Fruit fly (Drosophila melanogaster) whole organism, embryonic: Measurements from ENCODE around the gene Ppm1.
A peak's percentile ranks its signal among the peaks of the same experiment; 100 is the strongest.

ENCODE experiments used
- Asciz ChIP-seq: fragments of 200-800 bp; sonication (Bioruptor generic); optimal IDR thresholded peaks from 2 replicates; lab custom pipeline; 2017; ENCODE audit warnings: missing biosample characterization, mild to moderate bottlenecking, missing genetic modification characterization, missing genetic modification reagents
- Bdp1 ChIP-seq: fragments of 200-800 bp; sonication (Bioruptor generic); optimal IDR thresholded peaks from 3 replicates; lab custom pipeline; 2016; ENCODE audit warnings: missing biosample characterization, missing genetic modification characterization
- BtbVII ChIP-seq: fragments of 200-800 bp; sonication (Bioruptor generic); optimal IDR thresholded peaks from 3 replicates; lab custom pipeline; 2017; ENCODE audit warnings: missing biosample characterization, mild to moderate bottlenecking, missing genetic modification characterization
- CG10431 ChIP-seq: fragments of 200-800 bp; sonication (Bioruptor generic); optimal IDR thresholded peaks from 3 replicates; lab custom pipeline; 2018; ENCODE audit warnings: missing biosample characterization, mild to moderate bottlenecking, missing genetic modification characterization
- CG10543 ChIP-seq: fragments of 200-800 bp; sonication (Bioruptor generic); optimal IDR thresholded peaks from 3 replicates; lab custom pipeline; 2017; ENCODE audit warnings: missing biosample characterization, mild to moderate bottlenecking, missing genetic modification characterization, moderate library complexity
- CG10979 ChIP-seq: fragments of 200-800 bp; sonication (Bioruptor generic); optimal IDR thresholded peaks from 2 replicates; lab custom pipeline; 2018; ENCODE audit warnings: missing biosample characterization, mild to moderate bottlenecking, missing genetic modification characterization, moderate library complexity
- CG13123 ChIP-seq: fragments of 200-800 bp; sonication (Bioruptor generic); optimal IDR thresholded peaks from 2 replicates; lab custom pipeline; 2016; ENCODE audit warnings: missing biosample characterization, missing genetic modification characterization
- CG15011 ChIP-seq: fragments of 200-800 bp; sonication (Bioruptor generic); optimal IDR thresholded peaks from 3 replicates; lab custom pipeline; 2018; ENCODE audit warnings: missing biosample characterization, mild to moderate bottlenecking, missing genetic modification characterization
- CG15696 ChIP-seq: fragments of 200-800 bp; sonication (Bioruptor generic); optimal IDR thresholded peaks from 2 replicates; lab custom pipeline; 2019; ENCODE audit warnings: missing biosample characterization, mild to moderate bottlenecking, missing genetic modification characterization, moderate library complexity
- CG34422 ChIP-seq: fragments of 200-800 bp; sonication (Bioruptor generic); IDR thresholded peaks from 3 replicates; pipeline ENCODE4 v1.3.6; 2022; ENCODE audit warnings: missing biosample characterization, missing genetic modification characterization
- CG3726 ChIP-seq: fragments of 200-800 bp; sonication (Bioruptor generic); IDR thresholded peaks from 3 replicates; pipeline ENCODE4, ENCODE4 v1.3.6; 2022; ENCODE audit warnings: missing biosample characterization, missing genetic modification characterization
- CG3838 ChIP-seq: fragments of 200-800 bp; sonication (Bioruptor generic); optimal IDR thresholded peaks from 3 replicates; lab custom pipeline; 2016; ENCODE audit warnings: missing biosample characterization, missing genetic modification characterization
- CG4424 ChIP-seq: fragments of 200-800 bp; sonication (Bioruptor generic); optimal IDR thresholded peaks from 3 replicates; lab custom pipeline; 2016; ENCODE audit warnings: missing biosample characterization, missing genetic modification characterization
- CG4707 ChIP-seq: fragments of 200-800 bp; sonication (Bioruptor generic); optimal IDR thresholded peaks from 2 replicates; lab custom pipeline; 2018; ENCODE audit warnings: missing biosample characterization, mild to moderate bottlenecking, missing genetic modification characterization, moderate library complexity
- CG6175 ChIP-seq: fragments of 200-800 bp; sonication (Bioruptor generic); IDR thresholded peaks from 3 replicates; pipeline ENCODE4 v1.3.6; 2022; ENCODE audit warnings: missing biosample characterization, missing genetic modification characterization
- CG7839 ChIP-seq: fragments of 200-800 bp; sonication (Bioruptor generic); optimal IDR thresholded peaks from 3 replicates; lab custom pipeline; 2018; ENCODE audit warnings: missing biosample characterization, mild to moderate bottlenecking, missing genetic modification characterization, moderate library complexity
- CG7928 ChIP-seq: fragments of 200-800 bp; sonication (Bioruptor generic); optimal IDR thresholded peaks from 2 replicates; lab custom pipeline; 2017; ENCODE audit warnings: missing biosample characterization, mild to moderate bottlenecking, missing genetic modification characterization
- CG9817 ChIP-seq: fragments of 200-800 bp; sonication (Bioruptor generic); optimal IDR thresholded peaks from 2 replicates; lab custom pipeline; 2018; ENCODE audit warnings: missing biosample characterization, mild to moderate bottlenecking, missing genetic modification characterization, moderate library complexity
- Dip2 ChIP-seq: fragments of 200-800 bp; sonication (Bioruptor generic); IDR thresholded peaks from 2 replicates; pipeline ENCODE4 v1.3.6; 2022; ENCODE audit warnings: missing biosample characterization, missing genetic modification characterization
- Drgx ChIP-seq: fragments of 200-800 bp; sonication (Bioruptor generic); IDR thresholded peaks from 2 replicates; pipeline ENCODE4 v1.3.6; 2022; ENCODE audit warnings: missing biosample characterization, missing genetic modification characterization
- Fer2 ChIP-seq: fragments of 200-800 bp; sonication (Bioruptor generic); optimal IDR thresholded peaks from 2 replicates; lab custom pipeline; 2018; ENCODE audit warnings: missing biosample characterization, mild to moderate bottlenecking, missing genetic modification characterization, moderate library complexity
- HmgZ ChIP-seq: fragments of 200-800 bp; sonication (Bioruptor generic); optimal IDR thresholded peaks from 2 replicates; lab custom pipeline; 2018; ENCODE audit warnings: missing biosample characterization, mild to moderate bottlenecking, missing genetic modification characterization
- MBD-R2 ChIP-seq: fragments of 200-800 bp; sonication (Bioruptor generic); IDR thresholded peaks from 2 replicates; pipeline ENCODE4 v1.3.6; 2022; ENCODE audit warnings: missing biosample characterization, missing genetic modification characterization
- MESR4 ChIP-seq: fragments of 200-800 bp; sonication (Bioruptor generic); optimal IDR thresholded peaks from 2 replicates; lab custom pipeline; 2018; ENCODE audit warnings: missing biosample characterization, mild to moderate bottlenecking, missing genetic modification characterization, moderate library complexity
- Med ChIP-seq: fragments of 200-800 bp; sonication (Bioruptor generic); peaks from one replicate; lab custom pipeline; 2016; ENCODE audit warnings: missing biosample characterization, missing genetic modification characterization, mild to moderate bottlenecking, inconsistent platforms, moderate library complexity
- PHDP ChIP-seq: fragments of 200-800 bp; sonication (Bioruptor generic); optimal IDR thresholded peaks from 3 replicates; lab custom pipeline; 2018; ENCODE audit warnings: missing biosample characterization, mild to moderate bottlenecking, missing genetic modification characterization, moderate library complexity
- Ssrp ChIP-seq: fragments of 200-800 bp; sonication (Bioruptor generic); optimal IDR thresholded peaks from 2 replicates; lab custom pipeline; 2018; ENCODE audit warnings: missing biosample characterization, mild to moderate bottlenecking, missing genetic modification characterization, moderate library complexity
- ac ChIP-seq: fragments of 200-800 bp; sonication (Bioruptor generic); optimal IDR thresholded peaks from 3 replicates; lab custom pipeline; 2017; ENCODE audit warnings: missing biosample characterization, mild to moderate bottlenecking, missing genetic modification characterization
- ap ChIP-seq: fragments of 200-800 bp; sonication (Bioruptor generic); IDR thresholded peaks from 2 replicates; pipeline ENCODE4 v1.3.6; 2022; ENCODE audit warnings: missing biosample characterization, missing genetic modification characterization
- ara ChIP-seq: fragments of 200-800 bp; sonication (Bioruptor generic); IDR thresholded peaks from 2 replicates; pipeline ENCODE4 v1.3.6; 2022; ENCODE audit warnings: missing biosample characterization, missing genetic modification characterization
- ash1 ChIP-seq: fragments of 200-800 bp; sonication (Bioruptor generic); optimal IDR thresholded peaks from 2 replicates; lab custom pipeline; 2018; ENCODE audit warnings: missing biosample characterization, mild to moderate bottlenecking, missing genetic modification characterization
- btn ChIP-seq: fragments of 200-800 bp; sonication (Bioruptor generic); optimal IDR thresholded peaks from 2 replicates; lab custom pipeline; 2016; ENCODE audit warnings: missing biosample characterization, missing genetic modification characterization
- croc ChIP-seq: fragments of 200-800 bp; sonication (Bioruptor generic); conservative IDR thresholded peaks from 3 replicates; pipeline ENCODE4 v1.3.6; 2022; ENCODE audit warnings: missing biosample characterization, missing genetic modification characterization
- crp ChIP-seq, 2 experiments: fragments of 200-800 bp; sonication (Bioruptor generic); optimal IDR thresholded peaks; 2 replicates in 1 of 2; 3 replicates in 1 of 2; lab custom pipeline; 2017; ENCODE audit warnings: missing biosample characterization in 2 of 2, missing genetic modification characterization in 2 of 2, mild to moderate bottlenecking in 1 of 2, moderate library complexity in 1 of 2
- dan ChIP-seq: fragments of 200-800 bp; sonication (Bioruptor generic); IDR thresholded peaks from 2 replicates; pipeline ENCODE4 v1.3.6; 2022; ENCODE audit warnings: missing biosample characterization, missing genetic modification characterization
- dm ChIP-seq: fragments of 200-800 bp; sonication (Bioruptor generic); optimal IDR thresholded peaks from 3 replicates; lab custom pipeline; 2016; ENCODE audit warnings: missing biosample characterization, missing genetic modification characterization
- eyg ChIP-seq: fragments of 200-800 bp; sonication (Bioruptor generic); optimal IDR thresholded peaks from 3 replicates; lab custom pipeline; 2016; ENCODE audit warnings: missing biosample characterization, missing genetic modification characterization
- ftz-f1 ChIP-seq: fragments of 200-800 bp; sonication (Bioruptor generic); optimal IDR thresholded peaks from 2 replicates; lab custom pipeline; 2016; ENCODE audit warnings: missing biosample characterization, missing genetic modification characterization
- grn ChIP-seq: fragments of 200-800 bp; sonication (Bioruptor generic); optimal IDR thresholded peaks from 3 replicates; lab custom pipeline; 2017; ENCODE audit warnings: missing biosample characterization, missing genetic modification characterization
- gt ChIP-seq: fragments of 200-800 bp; sonication (Bioruptor generic); IDR thresholded peaks from 2 replicates; pipeline ENCODE4 v1.3.6; 2022; ENCODE audit warnings: missing biosample characterization, missing genetic modification characterization
- h ChIP-seq: fragments of >200 bp; optimal IDR thresholded peaks from 2 replicates; lab custom pipeline; 2017
- lab ChIP-seq: fragments of 200-800 bp; sonication (Bioruptor generic); optimal IDR thresholded peaks from 3 replicates; lab custom pipeline; 2017; ENCODE audit warnings: missing biosample characterization, missing genetic modification characterization, mild to moderate bottlenecking, moderate library complexity, missing genetic modification reagents
- lbe ChIP-seq: fragments of 200-800 bp; sonication (Bioruptor generic); optimal IDR thresholded peaks from 2 replicates; lab custom pipeline; 2016; ENCODE audit warnings: missing biosample characterization, mild to moderate bottlenecking, missing genetic modification characterization
- lmd ChIP-seq: fragments of 200-800 bp; sonication (Bioruptor generic); IDR thresholded peaks from 2 replicates; pipeline ENCODE4 v1.3.6; 2022; ENCODE audit warnings: missing biosample characterization, missing genetic modification characterization
- pita ChIP-seq: fragments of 200-800 bp; sonication (Bioruptor generic); optimal IDR thresholded peaks from 2 replicates; lab custom pipeline; 2017; ENCODE audit warnings: missing biosample characterization, mild to moderate bottlenecking, missing genetic modification characterization
- pnt ChIP-seq: fragments of 200-800 bp; sonication (Bioruptor generic); optimal IDR thresholded peaks from 3 replicates; lab custom pipeline; 2016; ENCODE audit warnings: missing biosample characterization, missing genetic modification characterization
- ranshi ChIP-seq: fragments of 200-800 bp; sonication (Bioruptor generic); IDR thresholded peaks from 2 replicates; pipeline ENCODE4 v1.3.6; 2022; ENCODE audit warnings: missing biosample characterization, missing genetic modification characterization
- sim ChIP-seq: fragments of 200-800 bp; sonication (Bioruptor generic); IDR thresholded peaks from 2 replicates; pipeline ENCODE4 v1.3.6; 2022; ENCODE audit warnings: missing biosample characterization, missing genetic modification characterization
- sr ChIP-seq: fragments of 200-800 bp; sonication (Bioruptor generic); IDR thresholded peaks from 3 replicates; pipeline ENCODE4 v1.3.6; 2022; ENCODE audit warnings: missing biosample characterization, missing genetic modification characterization
- trh ChIP-seq: fragments of 200-800 bp; sonication (Bioruptor generic); optimal IDR thresholded peaks from 2 replicates; lab custom pipeline; 2016; ENCODE audit warnings: missing biosample characterization, missing genetic modification characterization

Gene Ppm1

dm6 chr3L:606490-607327 lies 25.6 kb downstream of the Ppm1 start, which contains the start of gene Reg-2 (continued):
- TF ChIP-seq CG34422 (GFP tag; lab: Robert Waterston, UW): no peak; the same call in 2 of the 3 replicates
- TF ChIP-seq sim (GFP tag; lab: Robert Waterston, UW): no peak
- TF ChIP-seq sr (GFP tag; lab: Robert Waterston, UW): no peak
- TF ChIP-seq CG4424 (GFP tag; lab: Kevin White, UChicago): peak; percentile 29
- TF ChIP-seq HmgZ (tag; lab: Kevin White, UChicago): no peak
- peak; percentile 3 for TF ChIP-seq PHDP
- no peak for TF ChIP-seq CG7928
- TF ChIP-seq CG9817 (tag; lab: Kevin White, UChicago): no peak
- no peak for TF ChIP-seq Dip2 (GFP tag; lab: Robert Waterston, UW)
- no peak for TF ChIP-seq ara
- TF ChIP-seq Asciz (GFP tag; lab: Kevin White, UChicago): no peak
- TF ChIP-seq crp (GFP tag; optimal IDR thresholded peaks at IDR 0.05; lab: Kevin White, UChicago): no peak
- no peak for TF ChIP-seq pnt (GFP tag; lab: Kevin White, UChicago)
- no peak for TF ChIP-seq ranshi
- no peak for TF ChIP-seq h (lab: Kevin White, UChicago)
- TF ChIP-seq CG6175 (GFP tag; lab: Robert Waterston, UW): no peak
- TF ChIP-seq lmd (GFP tag; lab: Robert Waterston, UW): no peak
- TF ChIP-seq dan (GFP tag; lab: Robert Waterston, UW): no peak
- no peak for TF ChIP-seq MESR4 (GFP tag; lab: Kevin White, UChicago)
- peak; percentile 97 for TF ChIP-seq grn (GFP tag; lab: Kevin White, UChicago)
- TF ChIP-seq ac (GFP tag; lab: Kevin White, UChicago): no peak
- TF ChIP-seq lab (GFP tag; lab: Kevin White, UChicago): peak; percentile 4
- no peak for TF ChIP-seq CG13123 (GFP tag; lab: Kevin White, UChicago)
- no peak for TF ChIP-seq CG4707 (GFP tag; lab: Kevin White, UChicago)
- no peak for TF ChIP-seq MBD-R2 (GFP tag; lab: Robert Waterston, UW)
- no peak for TF ChIP-seq Drgx (GFP tag; lab: Robert Waterston, UW)
- peak; percentile 23 for TF ChIP-seq lbe (GFP tag; lab: Kevin White, UChicago)
- TF ChIP-seq CG10979: no peak
- TF ChIP-seq CG7839: peak; percentile 34
- TF ChIP-seq ap (GFP tag; lab: Robert Waterston, UW): no peak
- no peak for TF ChIP-seq CG3838
- TF ChIP-seq trh: no peak
- TF ChIP-seq CG10543 (GFP tag; lab: Kevin White, UChicago): peak; percentile 90
- TF ChIP-seq eyg (GFP tag; lab: Kevin White, UChicago): no peak
- TF ChIP-seq Med (GFP tag; lab: Kevin White, UChicago): peak; percentile 86
- no peak for TF ChIP-seq ash1
- TF ChIP-seq CG15011 (GFP tag; lab: Kevin White, UChicago): no peak
- peak; percentile 83 for TF ChIP-seq pita (GFP tag; lab: Kevin White, UChicago)
- TF ChIP-seq CG15696 (tag; lab: Kevin White, UChicago): peak; percentile 46
- TF ChIP-seq croc (GFP tag; lab: Robert Waterston, UW): no peak
- no peak for TF ChIP-seq gt (GFP tag; lab: Robert Waterston, UW)
- TF ChIP-seq CG10431 (GFP tag; lab: Kevin White, UChicago): no peak
- no peak for TF ChIP-seq CG3726 (GFP tag; lab: Robert Waterston, UW)
- TF ChIP-seq BtbVII (GFP tag; lab: Kevin White, UChicago): peak; percentile 53
- peak; percentile 63 for TF ChIP-seq ftz-f1 (GFP tag; lab: Kevin White, UChicago)
- TF ChIP-seq btn (GFP tag; lab: Kevin White, UChicago): no peak
- TF ChIP-seq Fer2 (tag; lab: Kevin White, UChicago): no peak
- TF ChIP-seq Ssrp (tag; lab: Kevin White, UChicago): no peak
- TF ChIP-seq dm (GFP tag; lab: Kevin White, UChicago): no peak
- TF ChIP-seq Bdp1: no peak
